Worm (Caenorhabditis elegans): ENCODE results near the gene ced-2.

Gene ced-2

DNA sequence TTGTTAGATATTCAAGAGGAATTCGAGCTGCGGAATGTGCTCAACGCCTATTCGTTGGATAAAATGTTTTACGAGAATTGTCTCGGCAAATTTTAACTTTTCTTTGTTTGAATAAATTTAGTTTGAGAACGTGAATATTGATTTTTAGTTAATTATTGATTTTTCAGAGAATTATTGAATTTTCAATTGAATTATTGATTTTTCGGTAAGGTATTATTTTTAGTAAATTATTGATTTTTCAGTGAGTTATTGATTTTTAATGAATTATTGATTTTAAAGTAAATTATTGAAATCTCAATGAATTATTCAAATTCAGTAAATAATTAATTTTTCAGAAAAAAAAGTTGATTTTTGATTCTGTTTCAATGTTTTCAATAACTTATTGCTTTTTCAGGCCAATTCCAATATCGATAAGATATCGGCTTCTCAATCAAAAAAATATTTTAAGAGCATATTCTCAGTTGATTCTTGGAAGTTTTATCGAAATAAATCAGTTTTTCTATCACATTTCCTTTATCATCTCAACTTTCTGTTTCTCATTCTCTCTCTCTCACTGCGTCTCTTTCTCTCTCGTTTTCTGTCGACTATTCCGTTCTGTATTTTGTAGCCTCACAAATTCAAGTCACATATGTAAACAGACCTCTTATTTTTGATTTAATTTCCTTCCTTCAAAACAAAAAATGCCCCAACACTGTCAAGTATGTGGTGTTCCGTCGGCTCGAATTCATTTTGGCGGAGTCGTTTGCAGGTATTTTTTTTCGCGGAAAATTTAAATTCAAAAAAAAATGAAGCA, 22.6 kb downstream of the ced-2 start, which contains the start of gene nhr-92:
Gene nhr-92, plus strand, starts transcription at position 576 of the 793 bp plus-strand sequence.
- TF ChIP-seq hlh-30 (tag; optimal IDR thresholded peaks at IDR 0.05; ENCODE audit: insufficient read depth) (peak; percentile 37), zfp-2 (tag; optimal IDR thresholded peaks at IDR 0.05) (no peak), daf-8 (GFP tag; IDR thresholded peaks at IDR 0.05) (no peak), ceh-28 (tag; optimal IDR thresholded peaks at IDR 0.05) (peak; percentile 91), mes-2 (tag; optimal IDR thresholded peaks at IDR 0.05; ENCODE audit: poor library complexity, severe bottlenecking) (peak; percentile 29), dve-1 (tag; optimal IDR thresholded peaks at IDR 0.05; ENCODE audit: insufficient read depth) (peak; percentile 53), daf-16 (GFP tag; optimal IDR thresholded peaks at IDR 0.05) (no peak), daf-16 (tag; optimal IDR thresholded peaks at IDR 0.05) (peak; percentile 89), hlh-11 (tag; optimal IDR thresholded peaks at IDR 0.05) (peak; percentile 8), nhr-102 (tag; optimal IDR thresholded peaks at IDR 0.05) (no peak), aha-1 (tag) (peak; percentile 47), zip-11 (GFP tag; IDR thresholded peaks at IDR 0.05) (no peak), spr-3 (GFP tag; optimal IDR thresholded peaks at IDR 0.05) (no peak), lim-7 (GFP tag; IDR thresholded peaks at IDR 0.05) (no peak), nhr-28 (tag; optimal IDR thresholded peaks at IDR 0.05) (peak; percentile 99)

DNA sequence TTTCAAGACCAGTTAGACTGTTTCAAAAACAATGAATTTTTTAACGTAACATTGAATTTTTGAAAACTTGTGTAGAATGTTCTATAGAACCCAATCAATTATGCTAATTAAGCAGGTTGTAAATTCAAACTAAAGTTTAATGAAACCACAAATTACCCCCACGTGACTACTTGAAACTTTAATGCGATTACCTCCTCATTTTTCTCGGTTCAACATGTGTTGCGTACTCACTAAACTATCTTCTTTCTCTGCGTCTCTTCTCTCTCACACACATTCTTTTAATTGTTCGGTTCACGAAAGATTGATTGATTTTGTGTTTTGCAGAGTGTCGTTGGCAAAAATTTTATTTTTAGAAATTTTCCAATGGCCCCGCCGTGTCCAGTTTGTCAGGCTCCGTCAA, 26.6 kb downstream of the ced-2 start, which contains the start of gene nhr-87:
Gene nhr-87, plus strand, starts transcription at position 318 of the 400 bp plus-strand sequence.
- TF ChIP-seq attf-4 (tag; optimal IDR thresholded peaks at IDR 0.05) (no peak), Y5F2A.4 (GFP tag; optimal IDR thresholded peaks at IDR 0.05) (no peak), tag-97 (GFP tag; IDR thresholded peaks at IDR 0.05) (no peak), hlh-11 (tag; optimal IDR thresholded peaks at IDR 0.05) (peak; percentile 39), Y105C5A.15 (GFP tag; IDR thresholded peaks at IDR 0.05) (no peak), hlh-30 (tag; optimal IDR thresholded peaks at IDR 0.05; ENCODE audit: insufficient read depth) (peak; percentile 75), lin-38 (GFP tag; IDR thresholded peaks at IDR 0.05) (no peak), nhr-41 (GFP tag; IDR thresholded peaks at IDR 0.05) (no peak), nhr-28 (tag; optimal IDR thresholded peaks at IDR 0.05) (peak; percentile 52), dve-1 (tag; optimal IDR thresholded peaks at IDR 0.05; ENCODE audit: insufficient read depth) (peak; percentile 38), dmd-6 (GFP tag; IDR thresholded peaks at IDR 0.05) (peak; percentile 51), lsy-2 (tag; optimal IDR thresholded peaks at IDR 0.05) (peak in 1 of 2 experiments; percentile 22), mxl-3 (GFP tag; optimal IDR thresholded peaks at IDR 0.05) (peak; percentile 45), mep-1 (tag; optimal IDR thresholded peaks at IDR 0.05) (peak; percentile 27), mdl-1 (tag; optimal IDR thresholded peaks at IDR 0.05) (peak in 1 of 2 experiments; percentile 20)

DNA sequence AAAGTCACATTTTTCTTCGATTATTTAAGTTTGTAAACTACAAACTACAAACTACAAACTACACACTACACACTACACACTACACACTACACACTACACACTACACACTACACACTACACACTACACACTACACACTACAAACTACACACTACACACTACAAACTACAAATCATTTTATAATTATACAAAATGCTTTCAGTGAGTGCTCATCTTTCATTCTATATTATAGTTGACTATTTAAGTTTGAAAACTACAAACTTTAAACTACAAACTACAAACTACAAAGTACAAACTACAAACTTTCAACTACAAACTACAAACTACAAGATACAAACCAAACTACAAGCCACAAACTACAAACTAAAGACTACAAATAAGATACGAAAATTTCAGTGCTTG, 27.3 kb downstream of the ced-2 start:
- TF ChIP-seq nhr-77 (tag; optimal IDR thresholded peaks at IDR 0.05) = peak; percentile 55
- TF ChIP-seq zip-2 (tag; optimal IDR thresholded peaks at IDR 0.05) = no peak
- TF ChIP-seq nhr-42 (GFP tag; IDR thresholded peaks at IDR 0.05) = no peak
- no peak for TF ChIP-seq tra-1 (GFP tag; IDR thresholded peaks at IDR 0.05)
- no peak for TF ChIP-seq hif-1 (tag; optimal IDR thresholded peaks at IDR 0.05)
- peak; percentile 100 for TF ChIP-seq nhr-28 (tag; optimal IDR thresholded peaks at IDR 0.05)
- no peak for TF ChIP-seq aly-2 (tag; optimal IDR thresholded peaks at IDR 0.05)
- TF ChIP-seq mep-1 (tag; optimal IDR thresholded peaks at IDR 0.05) = peak; percentile 10
- no peak for TF ChIP-seq unc-130 (GFP tag; optimal IDR thresholded peaks at IDR 0.05)
- no peak for TF ChIP-seq php-3 (GFP tag; IDR thresholded peaks at IDR 0.05)
- TF ChIP-seq lin-13 (GFP tag; optimal IDR thresholded peaks at IDR 0.05) = peak; percentile 76
